Worm (Caenorhabditis elegans): Measurements from ENCODE around the gene pha-4.

DNA sequence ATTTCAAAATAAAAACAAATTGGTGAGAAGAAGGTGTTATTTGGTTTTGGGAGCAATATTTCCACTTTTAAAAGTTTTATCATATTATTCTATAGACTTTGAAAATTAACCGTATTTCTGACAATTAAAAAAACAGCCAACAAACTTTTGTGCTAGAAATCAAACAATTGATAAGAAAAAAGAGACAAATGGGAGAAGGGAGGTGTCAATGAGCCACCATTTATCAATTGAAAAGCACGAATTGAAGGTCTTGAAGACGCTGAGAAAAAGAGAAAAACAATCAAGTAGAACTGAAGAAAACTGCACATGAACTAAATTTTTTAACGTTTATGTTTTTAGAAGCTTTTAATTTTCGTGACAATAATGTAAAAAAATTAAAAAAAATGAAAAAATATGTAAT lies 18.0 kb downstream of the pha-4 start:
- TF ChIP-seq B0310.2 (tag; optimal IDR thresholded peaks at IDR 0.05) (no peak), hmg-4 (GFP tag; optimal IDR thresholded peaks at IDR 0.05) (no peak), ama-1 (optimal IDR thresholded peaks at IDR 0.05) (no peak), pes-1 (GFP tag; IDR thresholded peaks at IDR 0.05) (no peak), tbx-37 (GFP tag; conservative IDR thresholded peaks at IDR 0.05) (no peak), sea-1 (GFP tag; conservative IDR thresholded peaks at IDR 0.05) (no peak), flt-1 (GFP tag; IDR thresholded peaks at IDR 0.05) (no peak), tra-4 (tag; optimal IDR thresholded peaks at IDR 0.05) (no peak), hmbx-1 (tag; optimal IDR thresholded peaks at IDR 0.05) (no peak), ceh-36 (tag; optimal IDR thresholded peaks at IDR 0.05) (no peak), ceh-13 (GFP tag; optimal IDR thresholded peaks at IDR 0.05) (no peak), scrt-1 (GFP tag; IDR thresholded peaks at IDR 0.05) (no peak), tbx-11 (GFP tag; IDR thresholded peaks at IDR 0.05) (no peak), F13C5.2 (tag; optimal IDR thresholded peaks at IDR 0.05) (no peak)
